Worm (Caenorhabditis elegans) whole organism, L4 larva: ENCODE results near the gene rsp-4.

Source experiments
- F44E2.7 ChIP-seq: fragments of 200-800 bp; sonication (Bioruptor generic); IDR thresholded peaks from 2 replicates; pipeline ENCODE4 v2.1.2; 2022; ENCODE audit warnings: missing genetic modification characterization, missing compliant biosample characterization
- R02D3.7 ChIP-seq: fragments of 150-350 bp; sonication (generic microtip); optimal IDR thresholded peaks from 3 replicates; lab custom pipeline; 2014; ENCODE audit warnings: missing biosample characterization, missing genetic modification characterization
- T20F7.1 ChIP-seq: fragments of 200-800 bp; sonication (Bioruptor generic); optimal IDR thresholded peaks from 2 replicates; lab custom pipeline; 2018; ENCODE audit warnings: mild to moderate bottlenecking, missing genetic modification characterization, missing compliant biosample characterization
- Y105C5A.15 ChIP-seq: fragments of 200-800 bp; sonication (Bioruptor generic); IDR thresholded peaks from 2 replicates; pipeline ENCODE4 v1.3.6; 2022; ENCODE audit warnings: missing genetic modification characterization, missing compliant biosample characterization
- Y5F2A.4 ChIP-seq: fragments of 200-800 bp; sonication (Bioruptor generic); optimal IDR thresholded peaks from 2 replicates; lab custom pipeline; 2018; ENCODE audit warnings: mild to moderate bottlenecking, missing genetic modification characterization, missing compliant biosample characterization
- ZK337.2 ChIP-seq: fragments of 200-800 bp; sonication (Bioruptor generic); IDR thresholded peaks from 2 replicates; pipeline ENCODE4 v1.3.6; 2022; ENCODE audit warnings: missing genetic modification reagents, missing genetic modification characterization, missing compliant biosample characterization
- ceh-44 ChIP-seq: fragments of 200-800 bp; sonication (Bioruptor generic); IDR thresholded peaks from 2 replicates; pipeline ENCODE4 v1.3.6; 2022; ENCODE audit warnings: missing genetic modification reagents, missing genetic modification characterization, missing compliant biosample characterization
- ctbp-1 ChIP-seq: fragments of 200-800 bp; sonication (Bioruptor generic); IDR thresholded peaks from 2 replicates; pipeline ENCODE4 v1.3.6; 2022; ENCODE audit warnings: missing genetic modification reagents, missing genetic modification characterization, missing compliant biosample characterization
- daf-16 ChIP-seq, 3 experiments: sonication (generic microtip); optimal IDR thresholded peaks; 2 replicates each; lab custom pipeline; 2016 to 2017; ENCODE audit warnings: missing genetic modification characterization in 3 of 3, missing genetic modification reagents in 3 of 3, mild to moderate bottlenecking in 2 of 3, missing compliant biosample characterization in 2 of 3, missing biosample characterization in 1 of 3, moderate library complexity in 1 of 3
- daf-19 ChIP-seq: fragments of 200-800 bp; sonication (Bioruptor generic); conservative IDR thresholded peaks from 2 replicates; pipeline ENCODE4 v1.3.6; 2022; ENCODE audit warnings: missing genetic modification characterization, missing compliant biosample characterization
- dmd-6 ChIP-seq: fragments of 200-800 bp; sonication (Bioruptor generic); IDR thresholded peaks from 2 replicates; pipeline ENCODE4 v1.3.6; 2022; ENCODE audit warnings: missing genetic modification reagents, missing genetic modification characterization, missing compliant biosample characterization
- dpl-1 ChIP-seq: fragments of 150-350 bp; optimal IDR thresholded peaks from 2 replicates; lab custom pipeline; 2014; ENCODE audit warnings: missing biosample characterization, missing genetic modification reagents, missing genetic modification characterization
- dve-1 ChIP-seq: sonication (generic microtip); optimal IDR thresholded peaks from 2 replicates; lab custom pipeline; 2017; ENCODE audit warnings: antibody characterized with exemption, mild to moderate bottlenecking, missing genetic modification characterization, missing compliant biosample characterization; ENCODE audit not compliant: insufficient read depth
- fkh-10 ChIP-seq: fragments of 150-350 bp; optimal IDR thresholded peaks from 2 replicates; lab custom pipeline; 2014; ENCODE audit warnings: missing biosample characterization, missing genetic modification reagents, missing genetic modification characterization
- fos-1 ChIP-seq: fragments of 150-350 bp; optimal IDR thresholded peaks from 2 replicates; lab custom pipeline; 2014; ENCODE audit warnings: missing biosample characterization, missing genetic modification characterization
- gei-8 ChIP-seq: fragments of 200-800 bp; sonication (Bioruptor generic); optimal IDR thresholded peaks from 2 replicates; lab custom pipeline; 2018; ENCODE audit warnings: mild to moderate bottlenecking, missing genetic modification characterization, missing compliant biosample characterization
- hif-1 ChIP-seq, 2 experiments: sonication (generic microtip); optimal IDR thresholded peaks; 2 replicates each; lab custom pipeline; 2016 to 2017; ENCODE audit warnings: missing compliant biosample characterization in 2 of 2, missing genetic modification characterization in 2 of 2, missing genetic modification reagents in 2 of 2, missing genotype in 2 of 2, mild to moderate bottlenecking in 1 of 2
- hlh-11 ChIP-seq: fragments of 200-800 bp; sonication (Bioruptor generic); optimal IDR thresholded peaks from 2 replicates; lab custom pipeline; 2018; ENCODE audit warnings: mild to moderate bottlenecking, missing genetic modification characterization, missing compliant biosample characterization
- hlh-30 ChIP-seq: sonication (generic microtip); optimal IDR thresholded peaks from 2 replicates; lab custom pipeline; 2017; ENCODE audit warnings: antibody characterized with exemption, mild to moderate bottlenecking, missing genetic modification characterization, missing compliant biosample characterization; ENCODE audit not compliant: insufficient read depth
- jun-1 ChIP-seq: fragments of 150-350 bp; optimal IDR thresholded peaks from 2 replicates; lab custom pipeline; 2014; ENCODE audit warnings: missing biosample characterization, missing genetic modification reagents, missing genetic modification characterization
- lim-7 ChIP-seq: fragments of 200-800 bp; sonication (Bioruptor generic); IDR thresholded peaks from 2 replicates; pipeline ENCODE4 v1.3.6; 2022; ENCODE audit warnings: missing genetic modification characterization, missing compliant biosample characterization
- lin-1 ChIP-seq: fragments of 200-800 bp; sonication (Bioruptor generic); IDR thresholded peaks from 2 replicates; pipeline ENCODE4 v1.3.6; 2022; ENCODE audit warnings: missing genetic modification reagents, missing genetic modification characterization, missing compliant biosample characterization
- lin-13 ChIP-seq: fragments of 150-350 bp; optimal IDR thresholded peaks from 2 replicates; lab custom pipeline; 2014; ENCODE audit warnings: missing biosample characterization, missing genetic modification reagents, missing genetic modification characterization
- lin-15B ChIP-seq: fragments of 150-350 bp; sonication (generic microtip); optimal IDR thresholded peaks from 3 replicates; lab custom pipeline; 2014; ENCODE audit warnings: missing biosample characterization, missing genetic modification characterization
- lin-38 ChIP-seq: fragments of 200-800 bp; sonication (Bioruptor generic); IDR thresholded peaks from 2 replicates; pipeline ENCODE4 v1.3.6; 2022; ENCODE audit warnings: missing genetic modification reagents, missing genetic modification characterization, missing compliant biosample characterization
- lir-3 ChIP-seq: sonication (generic microtip); optimal IDR thresholded peaks from 2 replicates; lab custom pipeline; 2016; ENCODE audit warnings: mild to moderate bottlenecking, missing genetic modification characterization, missing compliant biosample characterization
- mdl-1 ChIP-seq, 2 experiments: fragments of 150-350 bp in 1 of 2; sonication (generic microtip) in 1 of 2; optimal IDR thresholded peaks; 2 replicates each; lab custom pipeline; 2014 to 2017; ENCODE audit warnings: missing biosample characterization in 2 of 2, missing genetic modification characterization in 2 of 2
- mep-1 ChIP-seq: fragments of 150-350 bp; sonication (generic microtip); optimal IDR thresholded peaks from 3 replicates; lab custom pipeline; 2014; ENCODE audit warnings: missing biosample characterization, missing genetic modification characterization
- mes-2 ChIP-seq: sonication (generic microtip); optimal IDR thresholded peaks from 2 replicates; lab custom pipeline; 2016; ENCODE audit warnings: missing genotype, mild to moderate bottlenecking, missing genetic modification characterization, missing compliant biosample characterization; ENCODE audit not compliant: poor library complexity, severe bottlenecking
- mxl-3 ChIP-seq: fragments of 200-800 bp; sonication (Bioruptor generic); optimal IDR thresholded peaks from 2 replicates; lab custom pipeline; 2018; ENCODE audit warnings: mild to moderate bottlenecking, missing genetic modification characterization, missing compliant biosample characterization
- nhr-10 ChIP-seq: fragments of 150-350 bp; optimal IDR thresholded peaks from 2 replicates; lab custom pipeline; 2014; ENCODE audit warnings: missing biosample characterization, missing genetic modification characterization
- nhr-102 ChIP-seq: sonication (generic microtip); optimal IDR thresholded peaks from 2 replicates; lab custom pipeline; 2016; ENCODE audit warnings: mild to moderate bottlenecking, missing genetic modification characterization, moderate library complexity, missing compliant biosample characterization
- nhr-111 ChIP-seq: fragments of 200-800 bp; sonication (Bioruptor generic); optimal IDR thresholded peaks from 2 replicates; lab custom pipeline; 2018; ENCODE audit warnings: mild to moderate bottlenecking, missing genetic modification characterization, missing compliant biosample characterization
- nhr-25 ChIP-seq: sonication (generic microtip); optimal IDR thresholded peaks from 2 replicates; lab custom pipeline; 2017; ENCODE audit warnings: missing genetic modification characterization, mild to moderate bottlenecking, missing compliant biosample characterization, antibody characterized with exemption, moderate library complexity, borderline replicate concordance; ENCODE audit not compliant: insufficient read depth
- nhr-28 ChIP-seq: fragments of 150-350 bp; optimal IDR thresholded peaks from 2 replicates; lab custom pipeline; 2014; ENCODE audit warnings: missing biosample characterization, missing genetic modification characterization
- nhr-48 ChIP-seq: sonication (generic microtip); optimal IDR thresholded peaks from 2 replicates; lab custom pipeline; 2016; ENCODE audit warnings: mild to moderate bottlenecking, missing genetic modification characterization, missing compliant biosample characterization
- nhr-6 ChIP-seq: fragments of 150-350 bp; optimal IDR thresholded peaks from 2 replicates; lab custom pipeline; 2014; ENCODE audit warnings: missing biosample characterization, missing genetic modification characterization
- nhr-77 ChIP-seq: fragments of 150-350 bp; optimal IDR thresholded peaks from 2 replicates; lab custom pipeline; 2014; ENCODE audit warnings: missing biosample characterization, missing genetic modification characterization
- pha-4 ChIP-seq, 2 experiments: fragments of 150-350 bp in 1 of 2; fragments of 200-800 bp in 1 of 2; sonication (Bioruptor generic) in 1 of 2; IDR thresholded peaks in 1 of 2; optimal IDR thresholded peaks in 1 of 2; 2 replicates each; pipeline versions ENCODE4 v1.3.6 to Lab custom; 2014 to 2022; ENCODE audit warnings: missing genetic modification characterization in 2 of 2, missing genetic modification reagents in 2 of 2, missing biosample characterization in 1 of 2, missing compliant biosample characterization in 1 of 2
- php-3 ChIP-seq: fragments of 200-800 bp; sonication (Bioruptor generic); IDR thresholded peaks from 2 replicates; pipeline ENCODE4 v1.3.6; 2022; ENCODE audit warnings: missing genetic modification reagents, missing genetic modification characterization, missing compliant biosample characterization
- pqm-1 ChIP-seq: sonication (generic microtip); optimal IDR thresholded peaks from 2 replicates; lab custom pipeline; 2017; ENCODE audit warnings: missing biosample characterization, missing genetic modification characterization
- skn-1 ChIP-seq: fragments of 150-350 bp; optimal IDR thresholded peaks from 2 replicates; lab custom pipeline; 2014; ENCODE audit warnings: missing biosample characterization, missing genetic modification characterization
- tra-1 ChIP-seq: fragments of 200-800 bp; sonication (Bioruptor generic); IDR thresholded peaks from 2 replicates; pipeline ENCODE4 v1.3.6; 2022; ENCODE audit warnings: missing genetic modification reagents, missing genetic modification characterization, missing compliant biosample characterization
- unc-130 ChIP-seq: sonication (generic microtip); optimal IDR thresholded peaks from 2 replicates; lab custom pipeline; 2016; ENCODE audit warnings: missing genetic modification reagents, missing genetic modification characterization, missing compliant biosample characterization
- unc-62 ChIP-seq, 3 experiments: fragments of 150-350 bp in 1 of 3; sonication (generic microtip); optimal IDR thresholded peaks in 2 of 3; peaks in 1 of 3; 1 replicate in 1 of 3; 2 replicates in 2 of 3; lab custom pipeline; 2014 to 2017; ENCODE audit warnings: missing biosample characterization in 3 of 3, missing genetic modification characterization in 3 of 3, missing genetic modification reagents in 3 of 3, missing genotype in 1 of 3
- vab-7 ChIP-seq: fragments of 200-800 bp; sonication (Bioruptor generic); IDR thresholded peaks from 2 replicates; pipeline ENCODE4 v1.3.6; 2022; ENCODE audit warnings: missing genetic modification reagents, missing genetic modification characterization, missing compliant biosample characterization
- zfp-3 ChIP-seq: fragments of 200-800 bp; sonication (Bioruptor generic); conservative IDR thresholded peaks from 2 replicates; pipeline ENCODE4 v1.3.6; 2022; ENCODE audit warnings: missing genetic modification reagents, missing genetic modification characterization, missing compliant biosample characterization

Gene rsp-4

ce11 chrII:5426470-5426869, 37.8 kb upstream of the rsp-4 start:
- TF ChIP-seq nhr-28 (tag; lab: Kevin White, UChicago) (peak; percentile 19), lin-13 (no peak)

- TF ChIP-seq ctbp-1 (GFP tag; lab: Robert Waterston, UW) (no peak), lim-7 (GFP tag; lab: Robert Waterston, UW) (no peak), F44E2.7 (GFP tag; lab: Robert Waterston, UW) (no peak), nhr-102 (no peak), lin-15B (tag; lab: Kevin White, UChicago) (no peak), skn-1 (no peak), zfp-3 (GFP tag; lab: Robert Waterston, UW) (no peak), nhr-6 (peak; percentile 56), unc-62 (GFP tag; optimal IDR thresholded peaks at IDR 0.05 in 1 of 2; lab: Kevin White, UChicago) (peak in 1 of 2 experiments; percentile 51), unc-62 (tag; optimal IDR thresholded peaks at IDR 0.05; lab: Kevin White, UChicago) (no peak), lir-3 (tag; lab: Kevin White, UChicago) (no peak), R02D3.7 (tag; lab: Kevin White, UChicago) (no peak), mxl-3 (GFP tag; lab: Kevin White, UChicago) (peak; percentile 58), daf-16 (GFP tag; optimal IDR thresholded peaks at IDR 0.05; lab: Kevin White, UChicago) (no peak), daf-16 (tag; optimal IDR thresholded peaks at IDR 0.05; lab: Kevin White, UChicago) (peak; percentile 63), ceh-44 (GFP tag; lab: Robert Waterston, UW) (no peak), dve-1 (tag; lab: Kevin White, UChicago) (peak; percentile 51), T20F7.1 (GFP tag; lab: Kevin White, UChicago) (no peak), nhr-10 (no peak), nhr-111 (GFP tag; lab: Kevin White, UChicago) (no peak), daf-19 (GFP tag; lab: Robert Waterston, UW) (no peak), lin-1 (GFP tag; lab: Robert Waterston, UW) (no peak), mep-1 (tag; lab: Kevin White, UChicago) (peak; percentile 78), php-3 (GFP tag; lab: Robert Waterston, UW) (no peak), dmd-6 (GFP tag; lab: Robert Waterston, UW) (peak; percentile 38; the same call in 1 of the 2 replicates), lin-38 (GFP tag; lab: Robert Waterston, UW) (0 out of 2 replicates have a peak, but pooled peaks have one; percentile 9), dpl-1 (GFP tag; lab: Kevin White, UChicago) (peak; percentile 16), hlh-11 (tag; lab: Kevin White, UChicago) (peak; percentile 77), unc-130 (GFP tag; lab: Kevin White, UChicago) (no peak), mes-2 (peak; percentile 41), nhr-77 (tag; lab: Kevin White, UChicago) (peak; percentile 63), fos-1 (no peak), Y105C5A.15 (GFP tag; lab: Robert Waterston, UW) (no peak), gei-8 (GFP tag; lab: Kevin White, UChicago) (no peak), hif-1 (tag; optimal IDR thresholded peaks at IDR 0.05; lab: Kevin White, UChicago) (peak in 1 of 2 experiments; percentile 36), nhr-28 (tag; lab: Kevin White, UChicago) (peak; percentile 76), ZK337.2 (GFP tag; lab: Robert Waterston, UW) (no peak), jun-1 (tag; lab: Kevin White, UChicago) (no peak), vab-7 (GFP tag; lab: Robert Waterston, UW) (no peak), hlh-30 (tag; lab: Kevin White, UChicago) (peak; percentile 97), Y5F2A.4 (GFP tag; lab: Kevin White, UChicago) (no peak), nhr-48 (tag; lab: Kevin White, UChicago) (peak; percentile 38), nhr-25 (tag; lab: Kevin White, UChicago) (peak; percentile 60), pha-4 (GFP tag; IDR thresholded peaks at IDR 0.05; lab: Robert Waterston, UW) (peak; percentile 55), pha-4 (tag; optimal IDR thresholded peaks at IDR 0.05; lab: Kevin White, UChicago) (peak; percentile 76), tra-1 (no peak), pqm-1 (tag; lab: Kevin White, UChicago) (peak; percentile 58), mdl-1 (tag; optimal IDR thresholded peaks at IDR 0.05; lab: Kevin White, UChicago) (peak in 1 of 2 experiments; percentile 78), fkh-10 (no peak)
Measured at ce11 chrII:5426054-5426453, 37.4 kb upstream of the rsp-4 start.
